Worm (Caenorhabditis elegans) whole organism, L2 larva: Measurements from ENCODE around the gene F43C11.10.
A peak's percentile ranks its signal among the peaks of the same experiment; 100 is the strongest.

Experiments used
- F13H6.1 ChIP-seq: sonication (generic microtip); optimal IDR thresholded peaks from 2 replicates; lab custom pipeline; 2016; ENCODE audit warnings: missing genetic modification characterization, missing compliant biosample characterization
- Y55F3AM.14 ChIP-seq: fragments of 200-800 bp; sonication (Bioruptor generic); optimal IDR thresholded peaks from 2 replicates; lab custom pipeline; 2018; ENCODE audit warnings: mild to moderate bottlenecking, missing genetic modification characterization, missing compliant biosample characterization
- ZK546.5 ChIP-seq: sonication (generic microtip); optimal IDR thresholded peaks from 2 replicates; lab custom pipeline; 2017; ENCODE audit warnings: missing biosample characterization, missing genetic modification characterization
- alr-1 ChIP-seq: fragments of 150-350 bp; optimal IDR thresholded peaks from 2 replicates; lab custom pipeline; 2014; ENCODE audit warnings: missing biosample characterization, missing genetic modification characterization
- aly-2 ChIP-seq: fragments of 150-350 bp; optimal IDR thresholded peaks from 2 replicates; lab custom pipeline; 2014; ENCODE audit warnings: missing biosample characterization, missing genetic modification characterization
- ama-1 ChIP-seq: fragments of 150-350 bp; optimal IDR thresholded peaks from 2 replicates; lab custom pipeline; 2018; ENCODE audit warnings: inconsistent platforms
- crh-2 ChIP-seq: sonication (generic microtip); optimal IDR thresholded peaks from 2 replicates; lab custom pipeline; 2017; ENCODE audit warnings: missing biosample characterization, missing genetic modification characterization
- egl-27 ChIP-seq: sonication (generic microtip); optimal IDR thresholded peaks from 3 replicates; lab custom pipeline; 2017; ENCODE audit warnings: missing biosample characterization, missing genetic modification reagents, missing genetic modification characterization
- elt-3 ChIP-seq: sonication (generic microtip); optimal IDR thresholded peaks from 2 replicates; lab custom pipeline; 2017; ENCODE audit warnings: missing biosample characterization, missing genetic modification characterization
- fos-1 ChIP-seq: fragments of 150-350 bp; optimal IDR thresholded peaks from 2 replicates; lab custom pipeline; 2014; ENCODE audit warnings: missing biosample characterization, missing genetic modification characterization
- gmeb-1 ChIP-seq: fragments of 150-350 bp; optimal IDR thresholded peaks from 2 replicates; lab custom pipeline; 2014; ENCODE audit warnings: missing biosample characterization, missing genetic modification characterization
- lin-11 ChIP-seq: fragments of 150-350 bp; sonication (generic microtip); optimal IDR thresholded peaks from 2 replicates; lab custom pipeline; 2014; ENCODE audit warnings: missing biosample characterization, missing genetic modification characterization, inconsistent platforms, mixed read lengths
- lin-13 ChIP-seq: fragments of 150-350 bp; optimal IDR thresholded peaks from 2 replicates; lab custom pipeline; 2014; ENCODE audit warnings: missing biosample characterization, missing genetic modification reagents, missing genetic modification characterization
- lsy-2 ChIP-seq, 2 experiments: fragments of 150-350 bp in 1 of 2; sonication (generic microtip) in 1 of 2; optimal IDR thresholded peaks; 2 replicates each; lab custom pipeline; 2014 to 2017; ENCODE audit warnings: missing biosample characterization in 2 of 2, missing genetic modification characterization in 2 of 2
- mab-5 ChIP-seq: fragments of 150-350 bp; optimal IDR thresholded peaks from 2 replicates; lab custom pipeline; 2014; ENCODE audit warnings: missing biosample characterization, missing genetic modification characterization
- mbf-1 ChIP-seq: sonication (generic microtip); optimal IDR thresholded peaks from 2 replicates; lab custom pipeline; 2017; ENCODE audit warnings: missing biosample characterization, missing genetic modification characterization
- nhr-12 ChIP-seq: fragments of 150-350 bp; optimal IDR thresholded peaks from 2 replicates; lab custom pipeline; 2014; ENCODE audit warnings: missing biosample characterization, missing genetic modification characterization
- nhr-129 ChIP-seq: fragments of 150-350 bp; optimal IDR thresholded peaks from 2 replicates; lab custom pipeline; 2014; ENCODE audit warnings: missing biosample characterization, missing genetic modification characterization
- nhr-21 ChIP-seq: fragments of 150-350 bp; optimal IDR thresholded peaks from 2 replicates; lab custom pipeline; 2014; ENCODE audit warnings: missing biosample characterization, missing genetic modification characterization
- nhr-23 ChIP-seq: fragments of 150-350 bp; optimal IDR thresholded peaks from 2 replicates; lab custom pipeline; 2014; ENCODE audit warnings: missing biosample characterization, missing genetic modification reagents, missing genetic modification characterization
- nhr-237 ChIP-seq: fragments of 150-350 bp; optimal IDR thresholded peaks from 2 replicates; lab custom pipeline; 2014; ENCODE audit warnings: missing biosample characterization, missing genetic modification characterization
- nhr-25 ChIP-seq: fragments of 150-350 bp; sonication (generic microtip); optimal IDR thresholded peaks from 3 replicates; lab custom pipeline; 2014; ENCODE audit warnings: missing biosample characterization, missing genetic modification characterization
- nhr-6 ChIP-seq: fragments of 150-350 bp; optimal IDR thresholded peaks from 2 replicates; lab custom pipeline; 2014; ENCODE audit warnings: missing biosample characterization, missing genetic modification characterization
- nhr-77 ChIP-seq: fragments of 150-350 bp; optimal IDR thresholded peaks from 2 replicates; lab custom pipeline; 2014; ENCODE audit warnings: missing biosample characterization, missing genetic modification characterization
- skn-1 ChIP-seq: sonication (generic microtip); optimal IDR thresholded peaks from 2 replicates; lab custom pipeline; 2017; ENCODE audit warnings: missing biosample characterization, missing genetic modification characterization
- sma-3 ChIP-seq: sonication (generic microtip); optimal IDR thresholded peaks from 2 replicates; lab custom pipeline; 2016; ENCODE audit warnings: missing genetic modification reagents, missing genetic modification characterization, missing compliant biosample characterization
- sma-9 ChIP-seq, 2 experiments: fragments of 150-350 bp in 1 of 2; sonication (generic microtip) in 1 of 2; optimal IDR thresholded peaks; 2 replicates each; lab custom pipeline; 2014 to 2016; ENCODE audit warnings: missing genetic modification characterization in 2 of 2, mild to moderate bottlenecking in 1 of 2, missing biosample characterization in 1 of 2, missing compliant biosample characterization in 1 of 2, missing genetic modification reagents in 1 of 2, moderate library complexity in 1 of 2
- snpc-4 ChIP-seq: fragments of 150-350 bp; optimal IDR thresholded peaks from 2 replicates; lab custom pipeline; 2014; ENCODE audit warnings: missing biosample characterization, missing genetic modification characterization
- unc-39 ChIP-seq: fragments of 150-350 bp; optimal IDR thresholded peaks from 2 replicates; lab custom pipeline; 2014; ENCODE audit warnings: missing biosample characterization, missing genetic modification characterization
- unc-55 ChIP-seq: fragments of 150-350 bp; sonication (generic microtip); optimal IDR thresholded peaks from 3 replicates; lab custom pipeline; 2014; ENCODE audit warnings: missing biosample characterization, missing genetic modification reagents, missing genetic modification characterization
- unc-62 ChIP-seq: fragments of 150-350 bp; optimal IDR thresholded peaks from 2 replicates; lab custom pipeline; 2014; ENCODE audit warnings: missing biosample characterization, missing genetic modification reagents, missing genetic modification characterization
- ztf-1 ChIP-seq: fragments of 200-800 bp; sonication (Bioruptor generic); conservative IDR thresholded peaks from 2 replicates; pipeline ENCODE4 v1.3.6; 2022; ENCODE audit warnings: missing genetic modification characterization, missing compliant biosample characterization
- ztf-11 ChIP-seq: sonication (generic microtip); optimal IDR thresholded peaks from 2 replicates; lab custom pipeline; 2017; ENCODE audit warnings: missing biosample characterization, missing genetic modification characterization
- ztf-4 ChIP-seq: fragments of 150-350 bp; optimal IDR thresholded peaks from 2 replicates; lab custom pipeline; 2014; ENCODE audit warnings: missing biosample characterization, missing genetic modification characterization

F43C11.10 gene

ce11 chrII:2341515-2341914 lies 10.9 kb downstream of the F43C11.10 start, which contains the start of gene enri-1:
Gene enri-1, minus strand, starts transcription at chrII:2341615.
- TF ChIP-seq nhr-129 (tag; lab: Kevin White, UChicago) = no peak
- no peak for TF ChIP-seq F13H6.1
- TF ChIP-seq ztf-11 (tag; lab: Kevin White, UChicago) = no peak
- TF ChIP-seq gmeb-1 = no peak
- TF ChIP-seq mab-5 = no peak
- TF ChIP-seq ztf-4 (tag; lab: Kevin White, UChicago) = no peak
- no peak for TF ChIP-seq lin-13 (GFP tag; lab: Kevin White, UChicago)
- no peak for TF ChIP-seq nhr-12
- TF ChIP-seq ama-1 (lab: Kevin White, UChicago) = no peak

DNA sequence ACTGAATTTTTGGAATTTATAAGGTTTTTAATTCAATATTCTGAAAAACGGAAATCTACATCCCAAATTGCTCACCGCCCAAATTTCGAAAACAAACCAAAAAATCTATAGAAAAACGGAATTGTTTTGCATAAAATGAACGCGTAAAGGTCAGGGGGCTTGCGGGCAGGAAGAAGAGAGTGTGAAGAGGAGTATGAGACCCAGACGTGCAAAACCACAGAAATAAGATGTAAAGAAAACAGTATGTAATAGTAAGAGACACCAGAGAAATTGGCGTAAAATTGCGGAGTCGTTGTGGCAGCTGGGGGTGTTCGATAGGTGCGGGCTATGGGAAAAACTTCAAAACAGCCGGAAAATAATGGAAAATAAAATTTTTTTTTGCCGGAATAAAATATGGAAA lies 11.5 kb downstream of the F43C11.10 start:
- peak; percentile 14 for TF ChIP-seq crh-2 (tag; lab: Kevin White, UChicago)
- TF ChIP-seq egl-27 = no peak
- no peak for TF ChIP-seq skn-1 (tag; lab: Kevin White, UChicago)
- peak in 1 of 2 experiments; percentile 38 for TF ChIP-seq lsy-2 (tag; optimal IDR thresholded peaks at IDR 0.05; lab: Kevin White, UChicago)
- peak; percentile 26 for TF ChIP-seq unc-55 (GFP tag; lab: Kevin White, UChicago)

DNA sequence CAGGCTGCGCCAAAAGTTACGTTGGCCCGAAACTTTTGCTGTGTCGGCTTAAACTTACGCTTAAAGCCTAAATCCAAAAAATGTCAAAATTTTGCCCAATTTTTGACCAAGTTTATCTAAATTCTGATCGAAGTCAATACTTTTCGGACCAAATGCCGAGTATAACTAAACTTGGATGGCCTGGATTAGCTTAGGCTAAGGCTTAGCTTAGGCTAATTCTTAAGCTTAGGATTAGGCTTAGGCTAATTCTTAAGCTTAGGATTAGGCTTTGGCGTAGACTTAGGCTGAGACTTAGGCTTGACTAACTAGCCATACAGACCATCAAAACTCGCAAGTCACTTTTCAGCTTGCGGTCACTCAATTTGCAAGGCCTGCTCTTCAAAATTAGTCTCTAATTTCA lies 16.3 kb downstream of the F43C11.10 start:
- TF ChIP-seq nhr-12 = no peak
- no peak for TF ChIP-seq nhr-237 (tag; lab: Kevin White, UChicago)
- no peak for TF ChIP-seq unc-55 (GFP tag; lab: Kevin White, UChicago)
- TF ChIP-seq egl-27 = no peak
- TF ChIP-seq fos-1 (tag; lab: Kevin White, UChicago) = no peak
- TF ChIP-seq Y55F3AM.14 (GFP tag; lab: Kevin White, UChicago) = no peak
- no peak for TF ChIP-seq ama-1 (lab: Kevin White, UChicago)
- no peak for TF ChIP-seq snpc-4 (tag; lab: Kevin White, UChicago)
- no peak for TF ChIP-seq sma-9 (GFP tag; optimal IDR thresholded peaks at IDR 0.05; lab: Kevin White, UChicago)
- TF ChIP-seq sma-9 (tag; optimal IDR thresholded peaks at IDR 0.05; lab: Kevin White, UChicago) = no peak
- no peak for TF ChIP-seq ztf-1 (GFP tag; lab: Robert Waterston, UW)
- TF ChIP-seq nhr-6 (tag; lab: Kevin White, UChicago) = no peak
- TF ChIP-seq aly-2 (tag; lab: Kevin White, UChicago) = no peak
- TF ChIP-seq unc-39 = no peak
- no peak for TF ChIP-seq ZK546.5 (tag; lab: Kevin White, UChicago)
- TF ChIP-seq lin-13 (GFP tag; lab: Kevin White, UChicago) = no peak
- no peak for TF ChIP-seq lsy-2 (tag; optimal IDR thresholded peaks at IDR 0.05; lab: Kevin White, UChicago)
- TF ChIP-seq, all 48 proteins: peak for 0

DNA sequence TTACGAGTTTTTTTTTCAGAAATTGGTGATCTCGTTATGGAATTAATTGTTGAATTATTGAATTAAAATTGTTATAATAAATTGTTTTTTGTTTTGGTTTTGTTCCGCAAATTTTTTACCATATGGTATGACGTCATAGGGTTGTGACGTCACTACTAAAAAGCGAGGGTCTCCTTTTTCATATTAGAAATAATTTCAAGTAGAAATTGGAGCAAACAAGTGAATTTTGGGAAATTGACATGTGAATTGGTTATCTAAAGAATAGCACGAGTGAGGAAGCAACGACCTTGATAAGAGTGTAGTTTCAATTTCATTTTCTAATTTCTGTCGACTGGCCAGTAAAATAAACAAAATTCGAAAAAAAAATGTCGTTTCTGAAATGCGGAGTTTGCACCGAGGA lies 16.9 kb downstream of the F43C11.10 start, which contains the start of gene F43C11.7:
Gene F43C11.7 (plus strand): TSS at position 326 of the 400 bp plus-strand sequence.
- peak; percentile 60 for TF ChIP-seq fos-1 (tag; lab: Kevin White, UChicago)
- TF ChIP-seq aly-2 (tag; lab: Kevin White, UChicago) = no peak
- no peak for TF ChIP-seq sma-3 (GFP tag; lab: Kevin White, UChicago)
- TF ChIP-seq gmeb-1 = peak; percentile 26

ce11 chrII:2332220-2332619 lies 20.2 kb downstream of the F43C11.10 start, which contains the start of gene F43C11.8:
Gene F43C11.8, plus strand, starts transcription at chrII:2332520.
- no peak for TF ChIP-seq egl-27
- TF ChIP-seq gmeb-1 = no peak
- no peak for TF ChIP-seq nhr-21
- peak; percentile 1 for TF ChIP-seq fos-1 (tag; lab: Kevin White, UChicago)
- TF ChIP-seq alr-1 (tag; lab: Kevin White, UChicago) = no peak
- TF ChIP-seq nhr-12 = no peak
- TF ChIP-seq sma-3 (GFP tag; lab: Kevin White, UChicago) = no peak
- TF ChIP-seq unc-62 = no peak
- no peak for TF ChIP-seq mbf-1 (tag; lab: Kevin White, UChicago)

DNA sequence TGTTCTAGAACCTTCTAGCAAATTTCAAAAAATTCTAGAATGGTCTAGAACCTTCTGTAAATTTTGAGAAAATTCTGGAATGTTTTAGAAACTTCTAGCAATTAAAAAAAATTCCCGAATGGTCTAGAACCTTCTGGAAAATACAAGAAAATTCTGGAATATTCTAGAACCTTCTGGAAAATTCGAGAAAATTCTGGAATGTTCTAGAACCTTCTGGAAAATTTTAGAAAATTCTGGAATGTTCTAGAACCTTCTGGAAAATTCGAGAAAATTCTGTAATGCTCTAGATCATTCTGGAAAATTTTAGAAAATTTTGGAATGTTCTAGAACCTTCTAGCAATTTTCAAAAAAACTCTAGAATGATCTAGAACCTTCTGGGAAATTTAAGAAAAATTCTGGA lies 22.0 kb downstream of the F43C11.10 start:
- TF ChIP-seq ama-1 (lab: Kevin White, UChicago) (no peak), mab-5 (no peak), lin-11 (tag; lab: Kevin White, UChicago) (no peak), nhr-25 (tag; lab: Kevin White, UChicago) (no peak), nhr-77 (tag; lab: Kevin White, UChicago) (no peak), fos-1 (tag; lab: Kevin White, UChicago) (no peak), nhr-12 (no peak), nhr-129 (tag; lab: Kevin White, UChicago) (no peak), lin-13 (GFP tag; lab: Kevin White, UChicago) (no peak), sma-3 (GFP tag; lab: Kevin White, UChicago) (no peak), elt-3 (tag; lab: Kevin White, UChicago) (no peak), ztf-11 (tag; lab: Kevin White, UChicago) (no peak), nhr-23 (no peak), crh-2 (tag; lab: Kevin White, UChicago) (no peak), alr-1 (tag; lab: Kevin White, UChicago) (no peak), unc-55 (GFP tag; lab: Kevin White, UChicago) (no peak), F13H6.1 (no peak), nhr-237 (tag; lab: Kevin White, UChicago) (no peak)
